Fruit fly (Drosophila melanogaster) whole organism, wandering third instar larva: ENCODE results near the gene Col4a1.

Experiments used
- Abd-B ChIP-seq: fragments of >200 bp; optimal IDR thresholded peaks from 2 replicates; lab custom pipeline; 2017; ENCODE audit warnings: missing biosample characterization, missing genetic modification characterization
- CG32264 ChIP-seq: fragments of 200-800 bp; sonication (Bioruptor generic); optimal IDR thresholded peaks from 2 replicates; lab custom pipeline; 2016; ENCODE audit warnings: missing biosample characterization, missing genetic modification characterization
- CrebA ChIP-seq: fragments of 200-800 bp; sonication (Bioruptor generic); optimal IDR thresholded peaks from 2 replicates; lab custom pipeline; 2016; ENCODE audit warnings: missing biosample characterization, mild to moderate bottlenecking, missing genetic modification characterization, borderline replicate concordance
- Dfd ChIP-seq: fragments of >200 bp; optimal IDR thresholded peaks from 2 replicates; lab custom pipeline; 2017; ENCODE audit warnings: missing biosample characterization, missing genetic modification characterization
- Dif ChIP-seq: fragments of 200-275, 200-300 bp; sonication (Bioruptor generic); optimal IDR thresholded peaks from 2 replicates; lab custom pipeline; 2018; ENCODE audit warnings: missing biosample characterization, missing genetic modification characterization; ENCODE audit not compliant: partially characterized antibody
- GATAd ChIP-seq: sonication (Bioruptor generic); optimal IDR thresholded peaks from 2 replicates; lab custom pipeline; 2016; ENCODE audit warnings: missing biosample characterization, missing genetic modification characterization
- HLH106 ChIP-seq: fragments of 200-800 bp; optimal IDR thresholded peaks from 3 replicates; lab custom pipeline; 2019; ENCODE audit warnings: missing biosample characterization, mild to moderate bottlenecking, missing genetic modification characterization, moderate library complexity
- Hnf4 ChIP-seq: fragments of 200-800 bp; sonication (Bioruptor generic); optimal IDR thresholded peaks from 2 replicates; lab custom pipeline; 2016; ENCODE audit warnings: missing biosample characterization, mild to moderate bottlenecking, missing genetic modification characterization
- Hr78 ChIP-seq: fragments of >200 bp; optimal IDR thresholded peaks from 2 replicates; lab custom pipeline; 2017; ENCODE audit warnings: missing biosample characterization, missing genetic modification characterization
- Hr83 ChIP-seq: fragments of 200-300 bp; sonication (Bioruptor generic); optimal IDR thresholded peaks from 2 replicates; lab custom pipeline; 2016; ENCODE audit warnings: missing biosample characterization, mild to moderate bottlenecking, missing genetic modification characterization, moderate library complexity; ENCODE audit not compliant: poor library complexity, severe bottlenecking
- Jra ChIP-seq: sonication (Bioruptor generic); optimal IDR thresholded peaks from 2 replicates; lab custom pipeline; 2016; ENCODE audit warnings: missing biosample characterization, missing genetic modification characterization
- Mio ChIP-seq: sonication (Bioruptor generic); optimal IDR thresholded peaks from 2 replicates; lab custom pipeline; 2016; ENCODE audit warnings: missing biosample characterization, missing genetic modification characterization
- Myc ChIP-seq: fragments of >200 bp; optimal IDR thresholded peaks from 2 replicates; lab custom pipeline; 2017
- N ChIP-seq: fragments of >200 bp; optimal IDR thresholded peaks from 2 replicates; lab custom pipeline; 2018; ENCODE audit warnings: missing biosample characterization, missing external identifiers, missing genetic modification characterization
- OdsH ChIP-seq: fragments of 200-800 bp; sonication (Bioruptor generic); optimal IDR thresholded peaks from 2 replicates; lab custom pipeline; 2016; ENCODE audit warnings: missing biosample characterization, mild to moderate bottlenecking, missing genetic modification characterization
- Rel ChIP-seq, 2 experiments: fragments of 200-800 bp; sonication (Bioruptor generic) in 1 of 2; optimal IDR thresholded peaks; 2 replicates in 1 of 2; 3 replicates in 1 of 2; lab custom pipeline; 2016 to 2019; ENCODE audit warnings: mild to moderate bottlenecking in 2 of 2, missing biosample characterization in 2 of 2, missing genetic modification characterization in 2 of 2, moderate library complexity in 1 of 2
- Sp1 ChIP-seq: fragments of 200-800 bp; sonication (Bioruptor generic); optimal IDR thresholded peaks from 3 replicates; lab custom pipeline; 2019; ENCODE audit warnings: missing biosample characterization, mild to moderate bottlenecking, missing genetic modification characterization, moderate library complexity
- Vsx2 ChIP-seq: fragments of 200-300, 225-300 bp; sonication (Bioruptor generic); optimal IDR thresholded peaks from 2 replicates; lab custom pipeline; 2018; ENCODE audit warnings: missing biosample characterization, missing genetic modification characterization; ENCODE audit not compliant: partially characterized antibody
- br ChIP-seq: fragments of 200-800 bp; sonication (Bioruptor generic); optimal IDR thresholded peaks from 2 replicates; lab custom pipeline; 2016; ENCODE audit warnings: missing biosample characterization, missing genetic modification characterization
- brk ChIP-seq: fragments of 200-800 bp; sonication (Bioruptor generic); optimal IDR thresholded peaks from 2 replicates; lab custom pipeline; 2016; ENCODE audit warnings: missing biosample characterization, mild to moderate bottlenecking, missing genetic modification characterization
- dl ChIP-seq, 2 experiments: fragments of 175-275, 200-275 bp in 1 of 2; fragments of 200-275 bp in 1 of 2; sonication (Bioruptor generic); optimal IDR thresholded peaks; lab custom pipeline; 2018; ENCODE audit warnings: mild to moderate bottlenecking in 2 of 2, missing biosample characterization in 2 of 2, missing genetic modification characterization in 2 of 2, moderate library complexity in 2 of 2; ENCODE audit not compliant: partially characterized antibody in 2 of 2, insufficient read depth in 1 of 2
- dmrt93B ChIP-seq: fragments of 200-800 bp; sonication (Bioruptor generic); optimal IDR thresholded peaks from 2 replicates; lab custom pipeline; 2018; ENCODE audit warnings: missing biosample characterization, mild to moderate bottlenecking, missing genetic modification characterization
- ey ChIP-seq: fragments of 200-800 bp; sonication (Bioruptor generic); optimal IDR thresholded peaks from 2 replicates; lab custom pipeline; 2016; ENCODE audit warnings: missing biosample characterization, missing genetic modification characterization
- h ChIP-seq: fragments of 200-800 bp; sonication (Bioruptor generic); optimal IDR thresholded peaks from 3 replicates; lab custom pipeline; 2016; ENCODE audit warnings: missing biosample characterization, mild to moderate bottlenecking, missing genetic modification characterization
- jim ChIP-seq: fragments of 175-275, 200-325 bp; sonication (Bioruptor generic); optimal IDR thresholded peaks from 2 replicates; lab custom pipeline; 2016; ENCODE audit warnings: missing biosample characterization, mild to moderate bottlenecking, missing genetic modification characterization
- lola ChIP-seq: fragments of >200 bp; optimal IDR thresholded peaks from 2 replicates; lab custom pipeline; 2017; ENCODE audit warnings: missing biosample characterization, missing genetic modification characterization
- pan ChIP-seq: fragments of >200 bp; optimal IDR thresholded peaks from 2 replicates; lab custom pipeline; 2017
- psq ChIP-seq: fragments of 200-800 bp; sonication (Bioruptor generic); optimal IDR thresholded peaks from 3 replicates; lab custom pipeline; 2017; ENCODE audit warnings: missing biosample characterization, mild to moderate bottlenecking, missing genetic modification characterization, moderate library complexity
- rgr ChIP-seq: fragments of 200-800 bp; sonication (Bioruptor generic); optimal IDR thresholded peaks from 3 replicates; lab custom pipeline; 2016; ENCODE audit warnings: missing biosample characterization, mild to moderate bottlenecking, missing genetic modification characterization
- tai ChIP-seq: sonication (Bioruptor generic); optimal IDR thresholded peaks from 2 replicates; lab custom pipeline; 2016; ENCODE audit warnings: missing biosample characterization, missing genetic modification characterization
- usp ChIP-seq: fragments of >200 bp; optimal IDR thresholded peaks from 2 replicates; lab custom pipeline; 2017; ENCODE audit warnings: missing biosample characterization, missing genetic modification characterization
- woc ChIP-seq: sonication (Bioruptor generic); optimal IDR thresholded peaks from 2 replicates; lab custom pipeline; 2016; ENCODE audit warnings: missing biosample characterization, mild to moderate bottlenecking, missing genetic modification characterization

Gene Col4a1

DNA sequence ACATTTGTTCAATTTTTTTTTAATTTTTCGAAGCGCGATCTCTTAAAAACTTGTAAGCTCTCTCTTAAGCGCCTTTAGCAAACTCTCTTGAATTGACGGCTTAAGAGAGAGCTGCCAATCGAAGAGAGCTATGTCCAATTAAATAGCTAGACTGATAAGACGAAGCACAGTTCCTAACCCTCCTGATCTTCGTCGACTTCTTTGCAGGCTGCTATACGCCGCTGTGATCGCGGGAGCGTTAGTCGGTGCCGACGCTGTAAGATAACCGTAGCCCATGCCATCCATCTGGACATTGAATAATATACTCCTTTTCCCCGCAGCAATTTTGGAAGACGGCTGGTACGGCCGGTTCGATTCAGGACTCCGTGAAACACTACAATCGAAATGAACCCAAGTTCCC is 1.1 kb downstream of the Col4a1 start:
- TF ChIP-seq tai (GFP tag; lab: Kevin White, UChicago) (no peak), Dfd (GFP tag; lab: Kevin White, UChicago) (no peak), jim (GFP tag; lab: Kevin White, UChicago) (no peak), woc (GFP tag; lab: Kevin White, UChicago) (no peak), usp (GFP tag; lab: Kevin White, UChicago) (no peak), Dif (GFP tag; lab: Kevin White, UChicago) (no peak), GATAd (GFP tag; lab: Kevin White, UChicago) (no peak), Vsx2 (GFP tag; lab: Kevin White, UChicago) (no peak), CG32264 (no peak), ey (no peak), Hnf4 (GFP tag; lab: Kevin White, UChicago) (no peak), N (GFP tag; lab: Kevin White, UChicago) (no peak), CrebA (no peak), dl (GFP tag; optimal IDR thresholded peaks at IDR 0.05; lab: Kevin White, UChicago; ENCODE audit: insufficient read depth in 1 of 2, partially characterized antibody in 2 of 2) (no peak), Rel (GFP tag; optimal IDR thresholded peaks at IDR 0.05; lab: Kevin White, UChicago) (no peak), Rel (tag; optimal IDR thresholded peaks at IDR 0.05; lab: Kevin White, UChicago) (no peak), Sp1 (no peak), psq (GFP tag; lab: Kevin White, UChicago) (no peak), Abd-B (GFP tag; lab: Kevin White, UChicago) (no peak), h (GFP tag; lab: Kevin White, UChicago) (no peak)

dm6 chr2L:5031399-5031798 is 2.0 kb downstream of the Col4a1 start:
- TF ChIP-seq OdsH (GFP tag; lab: Kevin White, UChicago) (no peak), usp (GFP tag; lab: Kevin White, UChicago) (no peak), brk (GFP tag; lab: Kevin White, UChicago) (no peak), ey (no peak), psq (GFP tag; lab: Kevin White, UChicago) (no peak), N (GFP tag; lab: Kevin White, UChicago) (no peak), h (GFP tag; lab: Kevin White, UChicago) (no peak), woc (GFP tag; lab: Kevin White, UChicago) (no peak), lola (GFP tag; lab: Kevin White, UChicago) (no peak), Sp1 (no peak), CrebA (no peak), HLH106 (tag; lab: Kevin White, UChicago) (no peak), dmrt93B (GFP tag; lab: Kevin White, UChicago) (no peak)

DNA sequence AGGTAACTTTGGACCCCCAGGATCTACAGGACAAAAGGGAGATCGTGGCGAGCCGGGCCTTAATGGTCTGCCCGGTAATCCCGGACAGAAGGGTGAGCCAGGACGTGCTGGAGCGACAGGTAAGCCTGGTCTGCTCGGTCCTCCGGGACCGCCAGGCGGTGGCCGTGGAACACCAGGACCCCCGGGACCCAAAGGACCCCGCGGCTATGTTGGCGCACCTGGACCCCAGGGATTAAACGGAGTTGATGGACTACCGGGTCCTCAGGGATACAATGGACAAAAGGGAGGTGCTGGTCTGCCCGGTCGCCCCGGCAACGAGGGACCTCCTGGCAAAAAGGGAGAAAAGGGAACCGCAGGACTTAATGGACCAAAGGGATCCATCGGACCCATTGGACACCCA is 2.5 kb downstream of the Col4a1 start:
- TF ChIP-seq Dfd (GFP tag; lab: Kevin White, UChicago) (peak; percentile 96), lola (GFP tag; lab: Kevin White, UChicago) (no peak)
- TF ChIP-seq, all 38 proteins: peak for 1

dm6 chr2L:5036120-5036519 is 6.7 kb downstream of the Col4a1 start:
- TF ChIP-seq Mio (GFP tag; lab: Kevin White, UChicago) = no peak
- TF ChIP-seq brk (GFP tag; lab: Kevin White, UChicago) = no peak
- no peak for TF ChIP-seq pan
- no peak for TF ChIP-seq OdsH (GFP tag; lab: Kevin White, UChicago)
- TF ChIP-seq rgr = no peak
- TF ChIP-seq usp (GFP tag; lab: Kevin White, UChicago) = no peak
- TF ChIP-seq N (GFP tag; lab: Kevin White, UChicago) = no peak
- TF ChIP-seq br = no peak
- TF ChIP-seq Dfd (GFP tag; lab: Kevin White, UChicago) = no peak
- TF ChIP-seq Jra (GFP tag; lab: Kevin White, UChicago) = no peak
- TF ChIP-seq Hr83 = no peak
- TF ChIP-seq psq (GFP tag; lab: Kevin White, UChicago) = no peak

dm6 chr2L:5037402-5037860 is 8.0 kb downstream of the Col4a1 start, which contains the start of the genes CG14042 and SP555:
CG14042 (plus strand) TSS chr2L:5037709.
SP555 (plus strand) TSS chr2L:5037709.
- no peak for TF ChIP-seq Myc
- TF ChIP-seq jim (GFP tag; lab: Kevin White, UChicago) = no peak
- TF ChIP-seq Rel (GFP tag; optimal IDR thresholded peaks at IDR 0.05; lab: Kevin White, UChicago) = no peak
- TF ChIP-seq Rel (tag; optimal IDR thresholded peaks at IDR 0.05; lab: Kevin White, UChicago) = no peak
- no peak for TF ChIP-seq br
- TF ChIP-seq Hr78 (GFP tag; lab: Kevin White, UChicago) = no peak
- no peak for TF ChIP-seq rgr
- TF ChIP-seq, all 38 proteins: peak for 0
